Fruit fly (Drosophila melanogaster): ENCODE measurements around the gene CG10859.

The CG10859 gene

dm6 chr2L:13414525-13415481, 16.3 kb upstream of the CG10859 start, which contains the start of the genes CG16956, CG42784 and CG43850 (continued):
- TF ChIP-seq CG16815 (GFP tag; optimal IDR thresholded peaks at IDR 0.05) (no peak), MBD-R2 (GFP tag; IDR thresholded peaks at IDR 0.05) (no peak), bcd (GFP tag; optimal IDR thresholded peaks at IDR 0.05) (peak; percentile 46), CG8281 (tag; optimal IDR thresholded peaks at IDR 0.05) (peak; percentile 11), pros (GFP tag; optimal IDR thresholded peaks at IDR 0.05) (no peak), CG7556 (GFP tag; optimal IDR thresholded peaks at IDR 0.05) (peak; percentile 48), CG14965 (GFP tag; optimal IDR thresholded peaks at IDR 0.05; ENCODE audit: borderline replicate concordance) (no peak), usp (GFP tag; optimal IDR thresholded peaks at IDR 0.05) (no peak), C15 (GFP tag; IDR thresholded peaks at IDR 0.05) (no peak), sc (optimal IDR thresholded peaks at IDR 0.05) (no peak), sc (GFP tag; optimal IDR thresholded peaks at IDR 0.05) (peak; percentile 7), nmo (GFP tag; optimal IDR thresholded peaks at IDR 0.05) (no peak), CG9727 (GFP tag; optimal IDR thresholded peaks at IDR 0.05) (peak; percentile 56), salm (tag; optimal IDR thresholded peaks at IDR 0.05) (no peak), slp2 (GFP tag; optimal IDR thresholded peaks at IDR 0.05) (no peak), CG4820 (GFP tag; optimal IDR thresholded peaks at IDR 0.05) (no peak), Jarid2 (GFP tag; optimal IDR thresholded peaks at IDR 0.05) (peak; percentile 17), CG6791 (GFP tag; IDR thresholded peaks at IDR 0.05; ENCODE audit: partially characterized antibody) (no peak), lbe (GFP tag; optimal IDR thresholded peaks at IDR 0.05) (no peak), dimm (GFP tag; IDR thresholded peaks at IDR 0.05) (no peak), Deaf1 (tag; optimal IDR thresholded peaks at IDR 0.05) (peak; percentile 48), CG14050 (GFP tag; IDR thresholded peaks at IDR 0.05) (0 out of 3 replicates have a peak, but pooled peaks have one; percentile 31), slbo (GFP tag; IDR thresholded peaks at IDR 0.05) (no peak), Usf (GFP tag; optimal IDR thresholded peaks at IDR 0.05) (no peak), CG12299 (tag; optimal IDR thresholded peaks at IDR 0.05) (peak; percentile 82), CG13624 (GFP tag; optimal IDR thresholded peaks at IDR 0.05) (peak; percentile 50), cas (GFP tag; IDR thresholded peaks at IDR 0.05) (no peak), sna (GFP tag; IDR thresholded peaks at IDR 0.05; ENCODE audit: partially characterized antibody) (no peak), CG1603 (tag; optimal IDR thresholded peaks at IDR 0.05) (peak; percentile 50), Fer1 (GFP tag; optimal IDR thresholded peaks at IDR 0.05) (peak; percentile 92), Fer2 (tag; optimal IDR thresholded peaks at IDR 0.05) (peak; percentile 46), pzg (GFP tag; optimal IDR thresholded peaks at IDR 0.05) (peak; percentile 19), CG10209 (GFP tag; optimal IDR thresholded peaks at IDR 0.05) (peak; percentile 45), fd102C (GFP tag; optimal IDR thresholded peaks at IDR 0.05) (no peak), row (GFP tag; IDR thresholded peaks at IDR 0.05) (no peak), luna (GFP tag; optimal IDR thresholded peaks at IDR 0.05) (no peak), twi (tag; optimal IDR thresholded peaks at IDR 0.05) (no peak), cwo (GFP tag; optimal IDR thresholded peaks at IDR 0.05) (peak; percentile 56), phol (tag; optimal IDR thresholded peaks at IDR 0.05) (no peak), Dll (GFP tag; IDR thresholded peaks at IDR 0.05; ENCODE audit: partially characterized antibody) (no peak), bab2 (GFP tag; optimal IDR thresholded peaks at IDR 0.05) (no peak), pho (GFP tag; optimal IDR thresholded peaks at IDR 0.05) (no peak), Sox100B (GFP tag; optimal IDR thresholded peaks at IDR 0.05) (peak; percentile 54), stc (GFP tag; IDR thresholded peaks at IDR 0.05) (no peak), gcm2 (GFP tag; optimal IDR thresholded peaks at IDR 0.05) (no peak), Ada2b (GFP tag; IDR thresholded peaks at IDR 0.05) (no peak), CG17912 (GFP tag; optimal IDR thresholded peaks at IDR 0.05) (peak; percentile 71), ttk (GFP tag; IDR thresholded peaks at IDR 0.05) (peak; percentile 41; the same call in 1 of the 2 replicates), sug (tag; optimal IDR thresholded peaks at IDR 0.05) (peak; percentile 54)

All from whole organism, embryonic.